Worm (Caenorhabditis elegans) whole organism, L1 larva: ENCODE results near the gene clec-232.

Source experiments
- C04F5.9 ChIP-seq: sonication (generic microtip); optimal IDR thresholded peaks from 2 replicates; lab custom pipeline; 2016; ENCODE audit warnings: missing genetic modification characterization, missing compliant biosample characterization
- aly-2 ChIP-seq: fragments of 150-350 bp; optimal IDR thresholded peaks from 2 replicates; lab custom pipeline; 2014; ENCODE audit warnings: missing biosample characterization, missing genetic modification characterization
- blmp-1 ChIP-seq: fragments of 150-350 bp; optimal IDR thresholded peaks from 2 replicates; lab custom pipeline; 2014; ENCODE audit warnings: missing biosample characterization, missing genetic modification characterization
- ceh-8 ChIP-seq: fragments of 200-800 bp; sonication (Bioruptor generic); optimal IDR thresholded peaks from 2 replicates; lab custom pipeline; 2018; ENCODE audit warnings: mild to moderate bottlenecking, missing genetic modification characterization, moderate library complexity, missing compliant biosample characterization
- ceh-82 ChIP-seq, 3 experiments: fragments of 150-350 bp in 1 of 3; sonication (generic microtip) in 2 of 3; optimal IDR thresholded peaks; 2 replicates each; lab custom pipeline; 2014 to 2017; ENCODE audit warnings: missing biosample characterization in 3 of 3, missing genetic modification characterization in 3 of 3
- ceh-90 ChIP-seq: sonication (generic microtip); optimal IDR thresholded peaks from 2 replicates; lab custom pipeline; 2016; ENCODE audit warnings: missing genetic modification characterization, missing compliant biosample characterization
- efl-1 ChIP-seq, 4 experiments: fragments of 150-350 bp; optimal IDR thresholded peaks in 3 of 4; peaks in 1 of 4; 1 replicate in 1 of 4; 2 replicates in 3 of 4; lab custom pipeline; 2014; ENCODE audit warnings: missing biosample characterization in 2 of 4, missing genetic modification characterization in 2 of 4, missing genetic modification reagents in 2 of 4
- elt-2 ChIP-seq: sonication (generic microtip); optimal IDR thresholded peaks from 2 replicates; lab custom pipeline; 2016; ENCODE audit warnings: missing genetic modification characterization, mild to moderate bottlenecking, inconsistent platforms, missing compliant biosample characterization, missing genetic modification reagents
- fkh-10 ChIP-seq: sonication (generic microtip); optimal IDR thresholded peaks from 2 replicates; lab custom pipeline; 2017; ENCODE audit warnings: missing biosample characterization, missing genetic modification reagents, missing genetic modification characterization
- fkh-8 ChIP-seq: sonication (generic microtip); optimal IDR thresholded peaks from 2 replicates; lab custom pipeline; 2016; ENCODE audit warnings: mild to moderate bottlenecking, missing genetic modification characterization, missing compliant biosample characterization
- fos-1 ChIP-seq: fragments of 150-350 bp; optimal IDR thresholded peaks from 2 replicates; lab custom pipeline; 2014; ENCODE audit warnings: missing biosample characterization, missing genetic modification characterization
- grh-1 ChIP-seq: fragments of 200-800 bp; sonication (Bioruptor generic); IDR thresholded peaks from 2 replicates; pipeline ENCODE4 v1.3.6; 2022; ENCODE audit warnings: missing genetic modification reagents, missing genetic modification characterization, missing compliant biosample characterization
- hlh-17 ChIP-seq: fragments of 200-800 bp; sonication (Bioruptor generic); optimal IDR thresholded peaks from 2 replicates; lab custom pipeline; 2018; ENCODE audit warnings: missing genetic modification characterization, mild to moderate bottlenecking, missing compliant biosample characterization, moderate library complexity, borderline replicate concordance
- hlh-4 ChIP-seq: sonication (generic microtip); optimal IDR thresholded peaks from 2 replicates; lab custom pipeline; 2016; ENCODE audit warnings: mild to moderate bottlenecking, missing genetic modification characterization, missing compliant biosample characterization
- hpl-2 ChIP-seq: fragments of 150-350 bp; optimal IDR thresholded peaks from 2 replicates; lab custom pipeline; 2014; ENCODE audit warnings: missing biosample characterization, missing genetic modification reagents, missing genetic modification characterization
- lin-13 ChIP-seq: fragments of 150-350 bp; optimal IDR thresholded peaks from 2 replicates; lab custom pipeline; 2014; ENCODE audit warnings: missing biosample characterization, missing genetic modification reagents, missing genetic modification characterization
- lir-3 ChIP-seq: sonication (generic microtip); optimal IDR thresholded peaks from 2 replicates; lab custom pipeline; 2016; ENCODE audit warnings: mild to moderate bottlenecking, missing genetic modification characterization, moderate library complexity, missing compliant biosample characterization; ENCODE audit not compliant: poor library complexity
- mef-2 ChIP-seq: fragments of 150-350 bp; optimal IDR thresholded peaks from 2 replicates; lab custom pipeline; 2014; ENCODE audit warnings: missing biosample characterization, missing genetic modification characterization
- mep-1 ChIP-seq: fragments of 150-350 bp; optimal IDR thresholded peaks from 2 replicates; lab custom pipeline; 2014; ENCODE audit warnings: missing biosample characterization, missing genetic modification characterization
- nhr-11 ChIP-seq: fragments of 150-350 bp; optimal IDR thresholded peaks from 2 replicates; lab custom pipeline; 2014; ENCODE audit warnings: missing biosample characterization, missing genetic modification characterization
- nhr-19 ChIP-seq: fragments of 200-800 bp; sonication (Bioruptor generic); conservative IDR thresholded peaks from 2 replicates; pipeline ENCODE4 v1.3.6; 2022; ENCODE audit warnings: missing genetic modification characterization, missing compliant biosample characterization
- nhr-47 ChIP-seq: sonication (generic microtip); optimal IDR thresholded peaks from 2 replicates; lab custom pipeline; 2016; ENCODE audit warnings: mild to moderate bottlenecking, missing genetic modification characterization, moderate library complexity, missing compliant biosample characterization
- nhr-71 ChIP-seq: sonication (generic microtip); optimal IDR thresholded peaks from 2 replicates; lab custom pipeline; 2016; ENCODE audit warnings: mild to moderate bottlenecking, missing genetic modification characterization, moderate library complexity, missing compliant biosample characterization
- pag-3 ChIP-seq: sonication (generic microtip); optimal IDR thresholded peaks from 2 replicates; lab custom pipeline; 2017; ENCODE audit warnings: missing genetic modification characterization, mild to moderate bottlenecking, missing compliant biosample characterization, antibody characterized with exemption, borderline replicate concordance; ENCODE audit not compliant: insufficient read depth
- sox-4 ChIP-seq: sonication (generic microtip); optimal IDR thresholded peaks from 2 replicates; lab custom pipeline; 2016; ENCODE audit warnings: missing genetic modification characterization, missing compliant biosample characterization
- sptf-1 ChIP-seq: fragments of 150-350 bp; optimal IDR thresholded peaks from 2 replicates; lab custom pipeline; 2014; ENCODE audit warnings: missing biosample characterization, missing genetic modification characterization
- swsn-7 ChIP-seq: sonication (generic microtip); optimal IDR thresholded peaks from 2 replicates; lab custom pipeline; 2016; ENCODE audit warnings: missing genetic modification characterization, missing compliant biosample characterization
- unc-130 ChIP-seq: fragments of 150-350 bp; optimal IDR thresholded peaks from 2 replicates; lab custom pipeline; 2017; ENCODE audit warnings: missing biosample characterization, missing genetic modification characterization, inconsistent platforms
- unc-62 ChIP-seq: fragments of 150-350 bp; optimal IDR thresholded peaks from 2 replicates; lab custom pipeline; 2014; ENCODE audit warnings: missing biosample characterization, missing genetic modification reagents, missing genetic modification characterization
- unc-98 ChIP-seq: fragments of 200-800 bp; sonication (Bioruptor generic); IDR thresholded peaks from 2 replicates; pipeline ENCODE4 v1.3.6; 2022; ENCODE audit warnings: missing genetic modification characterization, missing compliant biosample characterization
- xbp-1 ChIP-seq: sonication (generic microtip); optimal IDR thresholded peaks from 2 replicates; lab custom pipeline; 2016; ENCODE audit warnings: missing genetic modification characterization, missing compliant biosample characterization
- zag-1 ChIP-seq: fragments of 150-350 bp; optimal IDR thresholded peaks from 2 replicates; lab custom pipeline; 2014; ENCODE audit warnings: missing biosample characterization, missing genetic modification characterization
- zip-4 ChIP-seq: fragments of 200-800 bp; sonication (Bioruptor generic); optimal IDR thresholded peaks from 2 replicates; lab custom pipeline; 2018; ENCODE audit warnings: mild to moderate bottlenecking, missing genetic modification characterization, moderate library complexity, missing compliant biosample characterization

clec-232 gene

ce11 chrV:16000433-16000832 lies 24.5 kb downstream of the clec-232 start, which contains the start of gene nhr-50 (continued):
- TF ChIP-seq blmp-1 (tag; lab: Kevin White, UChicago) (peak; percentile 88), sox-4 (tag; lab: Kevin White, UChicago) (peak; percentile 7), zip-4 (GFP tag; lab: Kevin White, UChicago) (no peak), lin-13 (GFP tag; lab: Kevin White, UChicago) (no peak), pag-3 (tag; lab: Kevin White, UChicago) (no peak), aly-2 (tag; lab: Kevin White, UChicago) (no peak), unc-62 (GFP tag; lab: Kevin White, UChicago) (no peak), sptf-1 (no peak), mep-1 (tag; lab: Kevin White, UChicago) (peak; percentile 25), fkh-8 (tag; lab: Kevin White, UChicago) (peak; percentile 88)

- TF ChIP-seq efl-1 (optimal IDR thresholded peaks at IDR 0.05; lab: Kevin White, UChicago) = no peak
- peak in 1 of 2 experiments; percentile 3 for TF ChIP-seq efl-1 (GFP tag; optimal IDR thresholded peaks at IDR 0.05 in 1 of 2; lab: Kevin White, UChicago)
- no peak for TF ChIP-seq hpl-2 (GFP tag; lab: Kevin White, UChicago)
- no peak for TF ChIP-seq zag-1
Measured at ce11 chrV:16002288-16002687, 26.3 kb downstream of the clec-232 start, which contains the start of gene nhr-63. Gene nhr-63 (plus strand): TSS chrV:16002588.

ce11 chrV:16007505-16007904 lies 31.6 kb downstream of the clec-232 start, which contains the start of gene str-231:
Gene str-231 (minus strand): TSS chrV:16007605.
- TF ChIP-seq grh-1 = no peak
- no peak for TF ChIP-seq efl-1 (optimal IDR thresholded peaks at IDR 0.05; lab: Kevin White, UChicago)
- TF ChIP-seq efl-1 (GFP tag; optimal IDR thresholded peaks at IDR 0.05 in 1 of 2; lab: Kevin White, UChicago) = peak in 1 of 2 experiments; percentile 45
- no peak for TF ChIP-seq hlh-4 (tag; lab: Kevin White, UChicago)
- no peak for TF ChIP-seq pag-3 (tag; lab: Kevin White, UChicago)
- TF ChIP-seq hlh-17 (GFP tag; lab: Kevin White, UChicago) = no peak
- no peak for TF ChIP-seq C04F5.9 (tag; lab: Kevin White, UChicago)
- TF ChIP-seq fkh-8 (tag; lab: Kevin White, UChicago) = peak; percentile 38
- TF ChIP-seq unc-98 (GFP tag; lab: Robert Waterston, UW) = no peak
- TF ChIP-seq mef-2 (tag; lab: Kevin White, UChicago) = no peak
- no peak for TF ChIP-seq lir-3
- no peak for TF ChIP-seq ceh-90 (tag; lab: Kevin White, UChicago)
- TF ChIP-seq, all 84 proteins: peak for 2

ce11 chrV:16009564-16009963 lies 33.6 kb downstream of the clec-232 start, which contains the start of gene str-233:
Gene str-233 (minus strand): TSS chrV:16009664.
- TF ChIP-seq xbp-1 (tag; lab: Kevin White, UChicago) (no peak), nhr-71 (tag; lab: Kevin White, UChicago) (no peak), ceh-8 (GFP tag; lab: Kevin White, UChicago) (no peak), fkh-10 (GFP tag; lab: Kevin White, UChicago) (no peak), elt-2 (tag; lab: Kevin White, UChicago) (no peak), unc-130 (tag; lab: Kevin White, UChicago) (no peak), fos-1 (tag; lab: Kevin White, UChicago) (no peak), ceh-82 (tag; optimal IDR thresholded peaks at IDR 0.05; lab: Kevin White, UChicago) (no peak), ceh-90 (tag; lab: Kevin White, UChicago) (no peak), grh-1 (no peak), nhr-19 (no peak), swsn-7 (tag; lab: Kevin White, UChicago) (no peak), nhr-47 (tag; lab: Kevin White, UChicago) (no peak), nhr-11 (tag; lab: Kevin White, UChicago) (no peak), lir-3 (no peak), lin-13 (GFP tag; lab: Kevin White, UChicago) (no peak), zag-1 (no peak)
